Worm (Caenorhabditis elegans) whole organism, L4 larva: ENCODE data around the gene F22E5.2.

ENCODE experiments used
- D1046.2 ChIP-seq: fragments of 200-800 bp; sonication (Bioruptor generic); IDR thresholded peaks from 2 replicates; pipeline ENCODE4 v1.3.6; 2022; ENCODE audit warnings: missing genetic modification characterization, missing compliant biosample characterization
- F10B5.3 ChIP-seq: sonication (generic microtip); optimal IDR thresholded peaks from 2 replicates; lab custom pipeline; 2016; ENCODE audit warnings: mild to moderate bottlenecking, missing genetic modification characterization, missing compliant biosample characterization
- F26F4.8 ChIP-seq: fragments of 200-800 bp; sonication (Bioruptor generic); conservative IDR thresholded peaks from 2 replicates; pipeline ENCODE4 v1.3.6; 2022; ENCODE audit warnings: missing genetic modification characterization, missing compliant biosample characterization
- F49E8.2 ChIP-seq: sonication (generic microtip); optimal IDR thresholded peaks from 2 replicates; lab custom pipeline; 2016; ENCODE audit warnings: missing compliant biosample characterization, mild to moderate bottlenecking, missing genetic modification characterization, borderline replicate concordance
- R02D3.7 ChIP-seq: fragments of 150-350 bp; sonication (generic microtip); optimal IDR thresholded peaks from 3 replicates; lab custom pipeline; 2014; ENCODE audit warnings: missing biosample characterization, missing genetic modification characterization
- T26A8.4 ChIP-seq: fragments of 200-800 bp; sonication (Bioruptor generic); IDR thresholded peaks from 2 replicates; pipeline ENCODE4 v1.3.6; 2022; ENCODE audit warnings: missing genetic modification characterization, missing compliant biosample characterization
- Y5F2A.4 ChIP-seq: fragments of 200-800 bp; sonication (Bioruptor generic); optimal IDR thresholded peaks from 2 replicates; lab custom pipeline; 2018; ENCODE audit warnings: mild to moderate bottlenecking, missing genetic modification characterization, missing compliant biosample characterization
- ZK337.2 ChIP-seq: fragments of 200-800 bp; sonication (Bioruptor generic); IDR thresholded peaks from 2 replicates; pipeline ENCODE4 v1.3.6; 2022; ENCODE audit warnings: missing genetic modification reagents, missing genetic modification characterization, missing compliant biosample characterization
- aha-1 ChIP-seq: fragments of 150-350 bp; peaks from one replicate; lab custom pipeline; 2014; ENCODE audit warnings: missing biosample characterization, missing genetic modification characterization
- arid-1 ChIP-seq: fragments of 200-800 bp; sonication (Bioruptor generic); conservative IDR thresholded peaks from 2 replicates; pipeline ENCODE4 v1.3.6; 2022; ENCODE audit warnings: missing genetic modification reagents, missing genetic modification characterization, missing compliant biosample characterization
- ceh-44 ChIP-seq: fragments of 200-800 bp; sonication (Bioruptor generic); IDR thresholded peaks from 2 replicates; pipeline ENCODE4 v1.3.6; 2022; ENCODE audit warnings: missing genetic modification reagents, missing genetic modification characterization, missing compliant biosample characterization
- ceh-62 ChIP-seq: sonication (generic microtip); optimal IDR thresholded peaks from 2 replicates; lab custom pipeline; 2017; ENCODE audit warnings: missing biosample characterization, missing genetic modification characterization
- ceh-82 ChIP-seq: sonication (generic microtip); optimal IDR thresholded peaks from 2 replicates; lab custom pipeline; 2017; ENCODE audit warnings: missing biosample characterization, missing genetic modification characterization
- daf-12 ChIP-seq: fragments of 150-350 bp; optimal IDR thresholded peaks from 2 replicates; lab custom pipeline; 2014; ENCODE audit warnings: missing biosample characterization, missing genetic modification reagents, missing genetic modification characterization
- daf-16 ChIP-seq, 3 experiments: sonication (generic microtip); optimal IDR thresholded peaks; 2 replicates each; lab custom pipeline; 2016 to 2017; ENCODE audit warnings: missing genetic modification characterization in 3 of 3, missing genetic modification reagents in 3 of 3, mild to moderate bottlenecking in 2 of 3, missing compliant biosample characterization in 2 of 3, missing biosample characterization in 1 of 3, moderate library complexity in 1 of 3
- daf-19 ChIP-seq: fragments of 200-800 bp; sonication (Bioruptor generic); conservative IDR thresholded peaks from 2 replicates; pipeline ENCODE4 v1.3.6; 2022; ENCODE audit warnings: missing genetic modification characterization, missing compliant biosample characterization
- daf-8 ChIP-seq: fragments of 200-800 bp; sonication (Bioruptor generic); IDR thresholded peaks from 2 replicates; pipeline ENCODE4 v1.3.6; 2022; ENCODE audit warnings: missing genetic modification characterization, missing compliant biosample characterization
- dmd-6 ChIP-seq: fragments of 200-800 bp; sonication (Bioruptor generic); IDR thresholded peaks from 2 replicates; pipeline ENCODE4 v1.3.6; 2022; ENCODE audit warnings: missing genetic modification reagents, missing genetic modification characterization, missing compliant biosample characterization
- fkh-10 ChIP-seq: fragments of 150-350 bp; optimal IDR thresholded peaks from 2 replicates; lab custom pipeline; 2014; ENCODE audit warnings: missing biosample characterization, missing genetic modification reagents, missing genetic modification characterization
- fos-1 ChIP-seq: fragments of 150-350 bp; optimal IDR thresholded peaks from 2 replicates; lab custom pipeline; 2014; ENCODE audit warnings: missing biosample characterization, missing genetic modification characterization
- gei-8 ChIP-seq: fragments of 200-800 bp; sonication (Bioruptor generic); optimal IDR thresholded peaks from 2 replicates; lab custom pipeline; 2018; ENCODE audit warnings: mild to moderate bottlenecking, missing genetic modification characterization, missing compliant biosample characterization
- hlh-30 ChIP-seq: sonication (generic microtip); optimal IDR thresholded peaks from 2 replicates; lab custom pipeline; 2017; ENCODE audit warnings: antibody characterized with exemption, mild to moderate bottlenecking, missing genetic modification characterization, missing compliant biosample characterization; ENCODE audit not compliant: insufficient read depth
- lim-7 ChIP-seq: fragments of 200-800 bp; sonication (Bioruptor generic); IDR thresholded peaks from 2 replicates; pipeline ENCODE4 v1.3.6; 2022; ENCODE audit warnings: missing genetic modification characterization, missing compliant biosample characterization
- lin-1 ChIP-seq: fragments of 200-800 bp; sonication (Bioruptor generic); IDR thresholded peaks from 2 replicates; pipeline ENCODE4 v1.3.6; 2022; ENCODE audit warnings: missing genetic modification reagents, missing genetic modification characterization, missing compliant biosample characterization
- lin-13 ChIP-seq: fragments of 150-350 bp; optimal IDR thresholded peaks from 2 replicates; lab custom pipeline; 2014; ENCODE audit warnings: missing biosample characterization, missing genetic modification reagents, missing genetic modification characterization
- lin-29 ChIP-seq: fragments of 200-800 bp; sonication (Bioruptor generic); IDR thresholded peaks from 2 replicates; pipeline ENCODE4 v1.3.6; 2022; ENCODE audit warnings: missing genetic modification reagents, missing genetic modification characterization, missing compliant biosample characterization
- lsy-2 ChIP-seq, 2 experiments: fragments of 150-350 bp in 1 of 2; sonication (generic microtip) in 1 of 2; optimal IDR thresholded peaks; 2 replicates each; lab custom pipeline; 2014 to 2017; ENCODE audit warnings: missing biosample characterization in 2 of 2, missing genetic modification characterization in 2 of 2
- madf-9 ChIP-seq: fragments of 200-800 bp; sonication (Bioruptor generic); conservative IDR thresholded peaks from 2 replicates; pipeline ENCODE4 v1.3.6; 2022; ENCODE audit warnings: missing genetic modification reagents, missing genetic modification characterization, missing compliant biosample characterization
- mxl-2 ChIP-seq: fragments of 200-800 bp; sonication (Bioruptor generic); conservative IDR thresholded peaks from 2 replicates; pipeline ENCODE4 v1.3.6; 2022; ENCODE audit warnings: missing genetic modification reagents, missing genetic modification characterization, missing compliant biosample characterization
- nhr-111 ChIP-seq: fragments of 200-800 bp; sonication (Bioruptor generic); optimal IDR thresholded peaks from 2 replicates; lab custom pipeline; 2018; ENCODE audit warnings: mild to moderate bottlenecking, missing genetic modification characterization, missing compliant biosample characterization
- nhr-28 ChIP-seq: fragments of 150-350 bp; optimal IDR thresholded peaks from 2 replicates; lab custom pipeline; 2014; ENCODE audit warnings: missing biosample characterization, missing genetic modification characterization
- nhr-48 ChIP-seq: sonication (generic microtip); optimal IDR thresholded peaks from 2 replicates; lab custom pipeline; 2016; ENCODE audit warnings: mild to moderate bottlenecking, missing genetic modification characterization, missing compliant biosample characterization
- php-3 ChIP-seq: fragments of 200-800 bp; sonication (Bioruptor generic); IDR thresholded peaks from 2 replicates; pipeline ENCODE4 v1.3.6; 2022; ENCODE audit warnings: missing genetic modification reagents, missing genetic modification characterization, missing compliant biosample characterization
- pqm-1 ChIP-seq: sonication (generic microtip); optimal IDR thresholded peaks from 2 replicates; lab custom pipeline; 2017; ENCODE audit warnings: missing biosample characterization, missing genetic modification characterization
- set-16 ChIP-seq: fragments of 200-800 bp; sonication (Bioruptor generic); IDR thresholded peaks from 2 replicates; pipeline ENCODE4 v1.3.6; 2022; ENCODE audit warnings: missing genetic modification reagents, missing genetic modification characterization, missing compliant biosample characterization
- skn-1 ChIP-seq: fragments of 150-350 bp; optimal IDR thresholded peaks from 2 replicates; lab custom pipeline; 2014; ENCODE audit warnings: missing biosample characterization, missing genetic modification characterization
- snpc-1.2 ChIP-seq: fragments of 200-800 bp; sonication (Bioruptor generic); IDR thresholded peaks from 2 replicates; pipeline ENCODE4 v1.3.6; 2022; ENCODE audit warnings: missing genetic modification reagents, missing genetic modification characterization, missing compliant biosample characterization
- spr-1 ChIP-seq: sonication (generic microtip); optimal IDR thresholded peaks from 2 replicates; lab custom pipeline; 2016; ENCODE audit warnings: mild to moderate bottlenecking, missing genetic modification characterization, missing compliant biosample characterization
- tra-1 ChIP-seq: fragments of 200-800 bp; sonication (Bioruptor generic); IDR thresholded peaks from 2 replicates; pipeline ENCODE4 v1.3.6; 2022; ENCODE audit warnings: missing genetic modification reagents, missing genetic modification characterization, missing compliant biosample characterization
- unc-39 ChIP-seq: sonication (generic microtip); optimal IDR thresholded peaks from 2 replicates; lab custom pipeline; 2017; ENCODE audit warnings: missing biosample characterization, missing genetic modification characterization
- vab-7 ChIP-seq: fragments of 200-800 bp; sonication (Bioruptor generic); IDR thresholded peaks from 2 replicates; pipeline ENCODE4 v1.3.6; 2022; ENCODE audit warnings: missing genetic modification reagents, missing genetic modification characterization, missing compliant biosample characterization
- zfp-2 ChIP-seq: sonication (generic microtip); optimal IDR thresholded peaks from 2 replicates; lab custom pipeline; 2016; ENCODE audit warnings: mild to moderate bottlenecking, missing genetic modification characterization, missing compliant biosample characterization
- zip-11 ChIP-seq: fragments of 200-800 bp; sonication (Bioruptor generic); IDR thresholded peaks from 2 replicates; pipeline ENCODE4 v1.3.6; 2022; ENCODE audit warnings: missing genetic modification characterization, missing compliant biosample characterization
- ztf-7 ChIP-seq: fragments of 150-350 bp; optimal IDR thresholded peaks from 2 replicates; lab custom pipeline; 2014; ENCODE audit warnings: missing biosample characterization, missing genetic modification characterization

F22E5.2 gene

ce11 chrII:2677534-2678168 is 12.5 kb downstream of the F22E5.2 start, which contains the start of gene F22E5.17 (continued):
- TF ChIP-seq snpc-1.2 (GFP tag; lab: Robert Waterston, UW) (no peak), unc-39 (tag; lab: Kevin White, UChicago) (no peak), hlh-30 (no peak), lsy-2 (tag; optimal IDR thresholded peaks at IDR 0.05; lab: Kevin White, UChicago) (no peak), lim-7 (GFP tag; lab: Robert Waterston, UW) (no peak), daf-19 (GFP tag; lab: Robert Waterston, UW) (no peak), daf-12 (tag; lab: Kevin White, UChicago) (no peak), ztf-7 (no peak), zfp-2 (tag; lab: Kevin White, UChicago) (no peak), F49E8.2 (tag; lab: Kevin White, UChicago) (no peak), skn-1 (no peak), dmd-6 (GFP tag; lab: Robert Waterston, UW) (peak; percentile 92), arid-1 (GFP tag; lab: Robert Waterston, UW) (no peak), Y5F2A.4 (no peak), fos-1 (tag; lab: Kevin White, UChicago) (no peak), daf-8 (GFP tag; lab: Robert Waterston, UW) (no peak), ZK337.2 (GFP tag; lab: Robert Waterston, UW) (no peak), daf-16 (GFP tag; optimal IDR thresholded peaks at IDR 0.05; lab: Kevin White, UChicago) (no peak), daf-16 (tag; optimal IDR thresholded peaks at IDR 0.05; lab: Kevin White, UChicago) (no peak), aha-1 (no peak), F26F4.8 (GFP tag; lab: Robert Waterston, UW) (no peak), lin-13 (GFP tag; lab: Kevin White, UChicago) (no peak), zip-11 (GFP tag; lab: Robert Waterston, UW) (no peak), tra-1 (GFP tag; lab: Robert Waterston, UW) (no peak), nhr-28 (peak; percentile 88), pqm-1 (tag; lab: Kevin White, UChicago) (peak; percentile 94), nhr-111 (GFP tag; lab: Kevin White, UChicago) (no peak), D1046.2 (GFP tag; lab: Robert Waterston, UW) (no peak), mxl-2 (GFP tag; lab: Robert Waterston, UW) (no peak), ceh-62 (tag; lab: Kevin White, UChicago) (no peak), spr-1 (tag; lab: Kevin White, UChicago) (no peak), vab-7 (GFP tag; lab: Robert Waterston, UW) (no peak), set-16 (GFP tag; lab: Robert Waterston, UW) (no peak), F10B5.3 (tag; lab: Kevin White, UChicago) (no peak), gei-8 (no peak), R02D3.7 (no peak), fkh-10 (no peak), ceh-44 (GFP tag; lab: Robert Waterston, UW) (no peak)

- TF ChIP-seq aha-1 (peak; percentile 36), nhr-28 (no peak), T26A8.4 (GFP tag; lab: Robert Waterston, UW) (no peak), dmd-6 (GFP tag; lab: Robert Waterston, UW) (no peak)
These were observed 15.9 kb downstream of the F22E5.2 start, which contains the start of gene F34D6.1 for ce11 chrII:2681118-2681517. Gene F34D6.1 (minus strand): TSS chrII:2681218.

ce11 chrII:2684208-2684607 is 19.0 kb downstream of the F22E5.2 start, which contains the start of gene ceh-87:
Gene ceh-87 (minus strand): TSS chrII:2684308.
- TF ChIP-seq nhr-48 (tag; lab: Kevin White, UChicago) = no peak
- TF ChIP-seq madf-9 (GFP tag; lab: Robert Waterston, UW) = no peak
- TF ChIP-seq php-3 (GFP tag; lab: Robert Waterston, UW) = no peak
- TF ChIP-seq gei-8 = no peak
- TF ChIP-seq lin-29 (GFP tag; lab: Robert Waterston, UW) = no peak
- no peak for TF ChIP-seq ceh-82 (tag; lab: Kevin White, UChicago)
- no peak for TF ChIP-seq lin-1 (GFP tag; lab: Robert Waterston, UW)
- TF ChIP-seq mxl-2 (GFP tag; lab: Robert Waterston, UW) = no peak
- TF ChIP-seq ZK337.2 (GFP tag; lab: Robert Waterston, UW) = no peak
- TF ChIP-seq, all 104 proteins: peak for 0
